Fruit fly (Drosophila melanogaster): Measurements from ENCODE around the gene bchs.

DNA sequence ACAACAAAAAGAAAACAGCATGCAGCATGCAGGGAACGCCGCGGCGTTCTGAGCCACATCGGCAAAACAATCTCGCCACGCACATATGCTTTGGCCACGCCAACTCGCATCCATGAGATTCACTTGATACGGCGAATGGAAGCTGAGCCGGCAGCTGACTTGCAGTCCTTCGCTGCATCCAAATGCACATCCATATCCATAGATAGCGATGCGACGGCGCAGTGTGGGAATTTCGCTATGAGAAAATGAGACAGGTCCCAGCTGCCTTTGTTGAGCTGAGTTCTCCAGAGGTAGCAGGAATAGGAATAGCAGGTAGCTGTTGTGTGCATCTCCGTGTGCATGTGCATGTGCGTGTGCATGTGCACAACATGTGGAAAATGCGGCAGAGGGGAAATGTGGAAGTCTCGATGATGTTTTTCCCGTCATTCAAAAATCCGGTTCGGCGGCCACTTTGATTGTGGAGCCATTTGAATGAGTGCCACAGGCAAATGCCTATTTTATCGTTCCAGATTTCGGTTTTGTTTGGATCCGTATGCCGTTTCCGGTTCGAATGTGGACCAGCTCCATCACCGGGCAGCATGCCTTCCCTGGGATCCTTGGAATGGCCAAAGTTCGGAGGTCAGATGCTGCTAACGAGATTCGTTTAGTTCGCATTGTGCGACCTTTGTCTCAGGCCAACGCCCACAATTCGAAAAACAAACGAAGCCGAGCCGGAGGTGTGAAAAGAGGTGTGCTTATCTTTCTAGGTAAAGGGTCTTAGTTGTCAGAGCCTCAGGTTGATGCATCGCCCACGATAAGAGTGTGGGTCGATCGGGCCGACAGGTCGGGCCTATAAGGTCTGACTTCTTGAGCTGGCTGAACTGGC lies 35.9 kb upstream of the bchs start:
- TF ChIP-seq CTCF (optimal IDR thresholded peaks at IDR 0.05) (no peak), CG8478 (optimal IDR thresholded peaks at IDR 0.05) (no peak)
